Worm (Caenorhabditis elegans): ENCODE results near the gene cct-7.
A peak's percentile ranks its signal among the peaks of the same experiment; 100 is the strongest.
"Not testable (repeated sequence)": the region's sequence is repeated elsewhere in the genome, so short reads cannot be mapped to it uniquely, and the experiment has no call there.

Gene cct-7

ce11 chrV:1848590-1848989 lies 23.5 kb upstream of the cct-7 start:
- peak in 1 of 2 experiments; percentile 8 for TF ChIP-seq unc-62 (GFP tag; optimal IDR thresholded peaks at IDR 0.05 in 1 of 2)
- TF ChIP-seq unc-62 (tag; optimal IDR thresholded peaks at IDR 0.05): no peak
- no peak for TF ChIP-seq lin-38 (GFP tag; IDR thresholded peaks at IDR 0.05)

ce11 chrV:1849992-1850391 lies 22.1 kb upstream of the cct-7 start:
- peak; percentile 14; the same call in 1 of the 2 replicates for TF ChIP-seq lin-38 (GFP tag; IDR thresholded peaks at IDR 0.05)
- TF ChIP-seq pha-4 (GFP tag; IDR thresholded peaks at IDR 0.05): peak; percentile 63; the same call in 1 of the 2 replicates
- TF ChIP-seq pha-4 (tag; optimal IDR thresholded peaks at IDR 0.05): not testable (repeated sequence)
- TF ChIP-seq set-16 (GFP tag; IDR thresholded peaks at IDR 0.05): peak; percentile 99

DNA sequence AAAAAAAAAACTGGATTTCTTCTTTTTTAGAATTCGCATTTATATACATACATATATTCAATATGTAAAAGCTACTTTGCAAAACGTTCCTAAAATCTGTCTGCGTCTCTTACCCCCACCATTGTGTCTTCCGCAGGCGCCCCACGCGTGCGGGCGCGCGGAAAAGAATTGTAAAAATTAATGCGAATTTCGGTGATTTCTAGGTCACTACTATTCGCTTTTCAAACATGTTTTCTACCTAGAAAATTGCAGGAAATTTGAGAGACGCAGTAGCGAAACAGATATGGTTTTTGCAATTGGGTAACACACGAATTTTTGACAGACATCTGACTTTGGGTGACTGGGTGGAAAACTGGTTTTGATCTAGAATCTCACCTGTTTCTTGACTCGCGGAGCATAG lies 17.0 kb upstream of the cct-7 start:
- no peak for TF ChIP-seq nhr-11 (tag; optimal IDR thresholded peaks at IDR 0.05)
- TF ChIP-seq nhr-42 (GFP tag; IDR thresholded peaks at IDR 0.05): no peak
- TF ChIP-seq D1046.2 (GFP tag; IDR thresholded peaks at IDR 0.05): no peak
- TF ChIP-seq hlh-30 (tag; optimal IDR thresholded peaks at IDR 0.05; ENCODE audit: insufficient read depth): peak; percentile 7
- peak; percentile 13 for TF ChIP-seq nhr-28 (tag; optimal IDR thresholded peaks at IDR 0.05)
- TF ChIP-seq unc-62 (GFP tag; optimal IDR thresholded peaks at IDR 0.05 in 1 of 2): peak in 1 of 2 experiments; percentile 60
- TF ChIP-seq unc-62 (tag; optimal IDR thresholded peaks at IDR 0.05): no peak
- no peak for TF ChIP-seq dmd-8 (GFP tag; IDR thresholded peaks at IDR 0.05)
- TF ChIP-seq ces-1 (GFP tag; optimal IDR thresholded peaks at IDR 0.05): no peak
- TF ChIP-seq aha-1 (tag): peak; percentile 39
- TF ChIP-seq F37D6.2 (tag; optimal IDR thresholded peaks at IDR 0.05): no peak
- no peak for TF ChIP-seq nhr-111 (GFP tag; optimal IDR thresholded peaks at IDR 0.05)
- TF ChIP-seq Y5F2A.4 (GFP tag; optimal IDR thresholded peaks at IDR 0.05): no peak
- no peak for TF ChIP-seq ceh-82 (tag; optimal IDR thresholded peaks at IDR 0.05)
- no peak for TF ChIP-seq php-3 (GFP tag; IDR thresholded peaks at IDR 0.05)

ce11 chrV:1856176-1856575 lies 15.9 kb upstream of the cct-7 start, which contains the start of gene T10B5.10:
Gene T10B5.10 (minus strand): TSS chrV:1856276.
- no peak for TF ChIP-seq lin-15B (tag; optimal IDR thresholded peaks at IDR 0.05)
- TF ChIP-seq nhr-48 (tag; optimal IDR thresholded peaks at IDR 0.05): no peak
- no peak for TF ChIP-seq dmd-8 (GFP tag; IDR thresholded peaks at IDR 0.05)
- no peak for TF ChIP-seq mxl-2 (GFP tag; conservative IDR thresholded peaks at IDR 0.05)
- TF ChIP-seq lin-1 (GFP tag; IDR thresholded peaks at IDR 0.05): no peak
- TF ChIP-seq ceh-62 (tag; optimal IDR thresholded peaks at IDR 0.05): no peak
- no peak for TF ChIP-seq spr-1 (tag; optimal IDR thresholded peaks at IDR 0.05)

ce11 chrV:1857840-1858239 lies 14.2 kb upstream of the cct-7 start:
- TF ChIP-seq unc-62 (GFP tag; optimal IDR thresholded peaks at IDR 0.05 in 1 of 2) (peak in 1 of 2 experiments; percentile 83), unc-62 (tag; optimal IDR thresholded peaks at IDR 0.05) (no peak), skn-1 (tag; optimal IDR thresholded peaks at IDR 0.05) (no peak)

DNA sequence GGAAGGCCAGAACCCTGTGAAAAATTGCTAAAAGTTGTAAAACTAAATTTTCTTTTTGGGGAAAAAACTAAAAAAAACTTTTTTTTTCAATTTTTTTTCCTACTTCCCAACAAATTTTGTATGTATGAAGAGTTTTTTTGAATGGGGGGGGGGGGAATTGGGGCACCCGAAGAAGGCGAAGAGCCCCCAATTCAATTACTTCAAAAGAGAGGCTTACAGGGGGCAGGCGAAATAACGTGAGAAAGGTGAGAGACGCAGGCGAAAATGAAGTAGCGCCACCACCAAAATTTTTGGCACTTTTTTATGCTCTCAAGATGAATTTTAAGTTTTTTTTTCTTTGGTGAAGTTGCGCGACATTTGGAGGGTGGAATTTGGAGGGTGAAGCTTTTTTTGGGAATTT lies 9.1 kb upstream of the cct-7 start:
- TF ChIP-seq unc-62 (GFP tag; optimal IDR thresholded peaks at IDR 0.05 in 1 of 2) (no peak), unc-62 (tag; optimal IDR thresholded peaks at IDR 0.05) (no peak), ctbp-1 (GFP tag; IDR thresholded peaks at IDR 0.05) (0 out of 2 replicates have a peak, but pooled peaks have one; percentile 20), ceh-44 (GFP tag; IDR thresholded peaks at IDR 0.05) (no peak), spr-1 (tag; optimal IDR thresholded peaks at IDR 0.05) (no peak), nhr-11 (tag; optimal IDR thresholded peaks at IDR 0.05) (no peak), arid-1 (GFP tag; conservative IDR thresholded peaks at IDR 0.05) (no peak), daf-16 (GFP tag; optimal IDR thresholded peaks at IDR 0.05) (no peak), daf-16 (tag; optimal IDR thresholded peaks at IDR 0.05) (no peak)
